Worm (Caenorhabditis elegans) whole organism, young adult: ENCODE measurements around the gene npp-3.

Experiments
- B0261.1 ChIP-seq: sonication (generic microtip); optimal IDR thresholded peaks from 2 replicates; lab custom pipeline; 2016; ENCODE audit warnings: mild to moderate bottlenecking, missing genetic modification characterization, moderate library complexity, missing compliant biosample characterization
- akir-1 ChIP-seq: fragments of 200-800 bp; sonication (Bioruptor generic); optimal IDR thresholded peaks from 2 replicates; lab custom pipeline; 2018; ENCODE audit warnings: mild to moderate bottlenecking, missing genetic modification characterization, moderate library complexity, missing compliant biosample characterization
- attf-5 ChIP-seq: fragments of 200-800 bp; sonication (Bioruptor generic); optimal IDR thresholded peaks from 2 replicates; lab custom pipeline; 2018; ENCODE audit warnings: mild to moderate bottlenecking, missing genetic modification characterization, missing compliant biosample characterization
- ceh-100 ChIP-seq: fragments of 200-800 bp; sonication (Bioruptor generic); IDR thresholded peaks from 2 replicates; pipeline ENCODE4 v1.3.6; 2022; ENCODE audit warnings: missing genetic modification reagents, missing genetic modification characterization, missing compliant biosample characterization
- pha-4 ChIP-seq: fragments of 150-350 bp; sonication (generic microtip); optimal IDR thresholded peaks from 2 replicates; lab custom pipeline; 2014; ENCODE audit warnings: missing biosample characterization, missing genetic modification reagents, missing genetic modification characterization
- sea-2 ChIP-seq: fragments of 200-800 bp; sonication (Bioruptor generic); IDR thresholded peaks from 2 replicates; pipeline ENCODE4 v1.3.6; 2022; ENCODE audit warnings: missing genetic modification characterization, missing compliant biosample characterization
- snpc-4 ChIP-seq, 5 experiments: fragments of 150-350 bp in 1 of 5; sonication (generic microtip) in 4 of 5; optimal IDR thresholded peaks; 2 replicates each; lab custom pipeline; 2014 to 2018; ENCODE audit warnings: missing genetic modification characterization in 5 of 5, missing biosample characterization in 3 of 5, antibody characterized with exemption in 2 of 5, mild to moderate bottlenecking in 2 of 5, missing compliant biosample characterization in 2 of 5, missing genotype in 2 of 5, moderate library complexity in 2 of 5, missing genetic modification reagents in 1 of 5
- somi-1 ChIP-seq: fragments of 200-800 bp; sonication (Bioruptor generic); optimal IDR thresholded peaks from 2 replicates; lab custom pipeline; 2018; ENCODE audit warnings: mild to moderate bottlenecking, missing genetic modification characterization, missing compliant biosample characterization
- unc-62 ChIP-seq: fragments of 150-350 bp; optimal IDR thresholded peaks from 2 replicates; lab custom pipeline; 2014; ENCODE audit warnings: missing biosample characterization, missing genetic modification reagents, missing genetic modification characterization
- ztf-25 ChIP-seq: fragments of 200-800 bp; sonication (Bioruptor generic); IDR thresholded peaks from 2 replicates; pipeline ENCODE4 v1.3.6; 2022; ENCODE audit warnings: missing genetic modification reagents, missing genetic modification characterization, missing compliant biosample characterization

ce11 chrII:11917530-11917952 is 43.0 kb upstream of the npp-3 start:
- TF ChIP-seq pha-4 (tag; lab: Kevin White, UChicago): no peak
- TF ChIP-seq ceh-100: peak; percentile 64
- no peak for TF ChIP-seq attf-5 (GFP tag; lab: Kevin White, UChicago)
- TF ChIP-seq snpc-4 (GFP tag; optimal IDR thresholded peaks at IDR 0.05; lab: Kevin White, UChicago): peak; percentile 51
- TF ChIP-seq snpc-4 (tag; optimal IDR thresholded peaks at IDR 0.05; lab: Kevin White, UChicago): peak in 2 of 4 experiments; percentile 38 to 42
- no peak for TF ChIP-seq somi-1
- TF ChIP-seq ztf-25: no peak
- TF ChIP-seq unc-62 (GFP tag; lab: Kevin White, UChicago): no peak
- no peak for TF ChIP-seq sea-2 (GFP tag; lab: Robert Waterston, UW)
- no peak for TF ChIP-seq B0261.1
- TF ChIP-seq akir-1 (GFP tag; lab: Kevin White, UChicago): no peak
